Fruit fly (Drosophila melanogaster) whole organism, embryonic: ENCODE results near the gene CG44476.

ENCODE experiments used
- Antp ChIP-seq: fragments of 200-800 bp; sonication (Bioruptor generic); optimal IDR thresholded peaks from 3 replicates; lab custom pipeline; 2016; ENCODE audit warnings: missing biosample characterization, missing genetic modification characterization
- Atf3 ChIP-seq: fragments of 200-800 bp; sonication (Bioruptor generic); optimal IDR thresholded peaks from 3 replicates; lab custom pipeline; 2016; ENCODE audit warnings: missing biosample characterization, missing genetic modification characterization
- B-H2 ChIP-seq: fragments of 200-800 bp; sonication (Bioruptor generic); optimal IDR thresholded peaks from 2 replicates; lab custom pipeline; 2018; ENCODE audit warnings: missing biosample characterization, mild to moderate bottlenecking, missing genetic modification characterization
- CG11504 ChIP-seq: fragments of 200-800 bp; sonication (Bioruptor generic); optimal IDR thresholded peaks from 3 replicates; lab custom pipeline; 2019; ENCODE audit warnings: missing biosample characterization, mild to moderate bottlenecking, missing genetic modification characterization, moderate library complexity
- CG11695 ChIP-seq: fragments of 200-800 bp; sonication (Bioruptor generic); IDR thresholded peaks from 3 replicates; pipeline ENCODE4 v1.3.6; 2022; ENCODE audit warnings: missing biosample characterization, missing genetic modification characterization
- CG12744 ChIP-seq: fragments of 200-800 bp; sonication (Bioruptor generic); optimal IDR thresholded peaks from 2 replicates; lab custom pipeline; 2016; ENCODE audit warnings: missing biosample characterization, missing genetic modification characterization
- CG12942 ChIP-seq: fragments of 200-800 bp; sonication (Bioruptor generic); optimal IDR thresholded peaks from 3 replicates; lab custom pipeline; 2016; ENCODE audit warnings: missing biosample characterization, missing genetic modification characterization
- CG13424 ChIP-seq: fragments of 200-800 bp; sonication (Bioruptor generic); optimal IDR thresholded peaks from 2 replicates; lab custom pipeline; 2019; ENCODE audit warnings: missing biosample characterization, mild to moderate bottlenecking, missing genetic modification characterization, moderate library complexity
- CG1603 ChIP-seq: fragments of 200-800 bp; sonication (Bioruptor generic); optimal IDR thresholded peaks from 2 replicates; lab custom pipeline; 2019; ENCODE audit warnings: missing biosample characterization, mild to moderate bottlenecking, missing genetic modification characterization, moderate library complexity
- CG16813 ChIP-seq: fragments of 200-800 bp; sonication (Bioruptor generic); IDR thresholded peaks from 3 replicates; pipeline ENCODE4 v1.3.6; 2022; ENCODE audit warnings: missing biosample characterization, missing genetic modification characterization; ENCODE audit not compliant: partially characterized antibody
- CG17186 ChIP-seq: fragments of 200-800 bp; sonication (Bioruptor generic); optimal IDR thresholded peaks from 3 replicates; lab custom pipeline; 2017; ENCODE audit warnings: missing biosample characterization, missing genetic modification reagents, missing genetic modification characterization
- CG17829 ChIP-seq: fragments of 200-800 bp; optimal IDR thresholded peaks from 2 replicates; lab custom pipeline; 2019; ENCODE audit warnings: missing biosample characterization, mild to moderate bottlenecking, missing genetic modification characterization, moderate library complexity
- CG18262 ChIP-seq: fragments of 200-800 bp; optimal IDR thresholded peaks from 3 replicates; lab custom pipeline; 2019; ENCODE audit warnings: missing biosample characterization, mild to moderate bottlenecking, missing genetic modification characterization, moderate library complexity
- CG18476 ChIP-seq: fragments of 200-800 bp; sonication (Bioruptor generic); optimal IDR thresholded peaks from 2 replicates; lab custom pipeline; 2016; ENCODE audit warnings: missing biosample characterization, mild to moderate bottlenecking, missing genetic modification characterization
- CG2120 ChIP-seq: fragments of 200-800 bp; sonication (Bioruptor generic); optimal IDR thresholded peaks from 3 replicates; lab custom pipeline; 2016; ENCODE audit warnings: missing biosample characterization, missing genetic modification characterization
- CG2712 ChIP-seq: fragments of 200-800 bp; optimal IDR thresholded peaks from 3 replicates; lab custom pipeline; 2019; ENCODE audit warnings: missing biosample characterization, mild to moderate bottlenecking, missing genetic modification characterization, moderate library complexity
- CG3065 ChIP-seq: fragments of 200-800 bp; sonication (Bioruptor generic); optimal IDR thresholded peaks from 2 replicates; lab custom pipeline; 2016; ENCODE audit warnings: missing biosample characterization, missing genetic modification characterization
- CG32767 ChIP-seq: fragments of 200-800 bp; sonication (Bioruptor generic); IDR thresholded peaks from 2 replicates; pipeline ENCODE4 v1.3.6; 2022; ENCODE audit warnings: missing biosample characterization, missing genetic modification characterization
- CG5953 ChIP-seq: fragments of 200-800 bp; sonication (Bioruptor generic); IDR thresholded peaks from 2 replicates; pipeline ENCODE4 v1.3.6; 2022; ENCODE audit warnings: missing biosample characterization, missing genetic modification characterization
- CG6689 ChIP-seq: fragments of 200-800 bp; sonication (Bioruptor generic); IDR thresholded peaks from 2 replicates; pipeline ENCODE4 v1.3.6; 2022; ENCODE audit warnings: missing biosample characterization, missing genetic modification characterization
- CG7928 ChIP-seq: fragments of 200-800 bp; sonication (Bioruptor generic); optimal IDR thresholded peaks from 2 replicates; lab custom pipeline; 2017; ENCODE audit warnings: missing biosample characterization, mild to moderate bottlenecking, missing genetic modification characterization
- CG8359 ChIP-seq: fragments of 200-800 bp; sonication (Bioruptor generic); optimal IDR thresholded peaks from 2 replicates; lab custom pipeline; 2017; ENCODE audit warnings: missing biosample characterization, mild to moderate bottlenecking, missing genetic modification characterization, borderline replicate concordance
- Fer3 ChIP-seq: fragments of 200-800 bp; sonication (Bioruptor generic); optimal IDR thresholded peaks from 2 replicates; lab custom pipeline; 2018; ENCODE audit warnings: missing biosample characterization, mild to moderate bottlenecking, missing genetic modification characterization, moderate library complexity
- HLH3B ChIP-seq: fragments of 200-800 bp; sonication (Bioruptor generic); IDR thresholded peaks from 2 replicates; pipeline ENCODE4 v1.3.6; 2022; ENCODE audit warnings: missing biosample characterization, missing genetic modification characterization
- Hey ChIP-seq: fragments of 200-800 bp; sonication (Bioruptor generic); optimal IDR thresholded peaks from 3 replicates; lab custom pipeline; 2018; ENCODE audit warnings: missing biosample characterization, mild to moderate bottlenecking, missing genetic modification characterization
- Hr51 ChIP-seq, 2 experiments: fragments of 200-800 bp; sonication (Bioruptor generic); optimal IDR thresholded peaks; 2 replicates in 1 of 2; 3 replicates in 1 of 2; lab custom pipeline; 2016 to 2018; ENCODE audit warnings: missing biosample characterization in 2 of 2, missing genetic modification characterization in 2 of 2, mild to moderate bottlenecking in 1 of 2, moderate library complexity in 1 of 2
- MTF-1 ChIP-seq: fragments of 200-800 bp; sonication (Bioruptor generic); optimal IDR thresholded peaks from 2 replicates; lab custom pipeline; 2018; ENCODE audit warnings: missing biosample characterization, mild to moderate bottlenecking, missing genetic modification characterization, borderline replicate concordance
- Mes4 ChIP-seq: fragments of 200-800 bp; sonication (Bioruptor generic); optimal IDR thresholded peaks from 2 replicates; lab custom pipeline; 2016; ENCODE audit warnings: missing biosample characterization, missing genetic modification characterization
- Scr ChIP-seq: fragments of 200-800 bp; sonication (Bioruptor generic); IDR thresholded peaks from 2 replicates; pipeline ENCODE4 v1.3.6; 2022; ENCODE audit warnings: missing biosample characterization, missing genetic modification characterization; ENCODE audit not compliant: partially characterized antibody
- ab ChIP-seq: fragments of 200-800 bp; sonication (Bioruptor generic); optimal IDR thresholded peaks from 2 replicates; lab custom pipeline; 2016; ENCODE audit warnings: missing biosample characterization, missing genetic modification characterization
- ci ChIP-seq: fragments of 200-800 bp; sonication (Bioruptor generic); IDR thresholded peaks from 3 replicates; pipeline ENCODE4 v1.3.6; 2022; ENCODE audit warnings: missing biosample characterization, missing genetic modification characterization
- corto ChIP-seq: fragments of 200-800 bp; sonication (Bioruptor generic); optimal IDR thresholded peaks from 2 replicates; lab custom pipeline; 2016; ENCODE audit warnings: missing biosample characterization, mild to moderate bottlenecking, missing genetic modification characterization, moderate library complexity
- crc ChIP-seq: fragments of 200-800 bp; sonication (Bioruptor generic); optimal IDR thresholded peaks from 2 replicates; lab custom pipeline; 2016; ENCODE audit warnings: missing biosample characterization, missing genetic modification characterization
- crp ChIP-seq, 2 experiments: fragments of 200-800 bp; sonication (Bioruptor generic); optimal IDR thresholded peaks; 2 replicates in 1 of 2; 3 replicates in 1 of 2; lab custom pipeline; 2017; ENCODE audit warnings: missing biosample characterization in 2 of 2, missing genetic modification characterization in 2 of 2, mild to moderate bottlenecking in 1 of 2, moderate library complexity in 1 of 2
- fd96Cb ChIP-seq: fragments of 200-800 bp; sonication (Bioruptor generic); optimal IDR thresholded peaks from 2 replicates; lab custom pipeline; 2018; ENCODE audit warnings: missing biosample characterization, mild to moderate bottlenecking, missing genetic modification characterization, moderate library complexity
- fru ChIP-seq: fragments of >200 bp; optimal IDR thresholded peaks from 2 replicates; lab custom pipeline; 2017
- grn ChIP-seq: fragments of 200-800 bp; sonication (Bioruptor generic); optimal IDR thresholded peaks from 3 replicates; lab custom pipeline; 2017; ENCODE audit warnings: missing biosample characterization, missing genetic modification characterization
- inv ChIP-seq: fragments of 200-800 bp; sonication (Bioruptor generic); IDR thresholded peaks from 2 replicates; pipeline ENCODE4 v1.3.6; 2022; ENCODE audit warnings: missing biosample characterization, missing genetic modification characterization; ENCODE audit not compliant: partially characterized antibody
- jing ChIP-seq: fragments of 200-800 bp; sonication (Bioruptor generic); optimal IDR thresholded peaks from 2 replicates; lab custom pipeline; 2018; ENCODE audit warnings: missing biosample characterization, mild to moderate bottlenecking, missing genetic modification characterization
- ken ChIP-seq: fragments of 200-800 bp; sonication (Bioruptor generic); IDR thresholded peaks from 3 replicates; pipeline ENCODE4 v1.3.6; 2022; ENCODE audit warnings: missing biosample characterization, missing genetic modification characterization
- klu ChIP-seq: fragments of 200-800 bp; sonication (Bioruptor generic); IDR thresholded peaks from 2 replicates; pipeline ENCODE4 v1.3.6; 2022; ENCODE audit warnings: missing biosample characterization, missing genetic modification characterization
- nmo ChIP-seq: fragments of 200-800 bp; sonication (Bioruptor generic); optimal IDR thresholded peaks from 2 replicates; lab custom pipeline; 2018; ENCODE audit warnings: missing biosample characterization, mild to moderate bottlenecking, missing genetic modification characterization, moderate library complexity
- nom ChIP-seq: fragments of 200-800 bp; sonication (Bioruptor generic); optimal IDR thresholded peaks from 2 replicates; lab custom pipeline; 2017; ENCODE audit warnings: missing biosample characterization, missing genetic modification characterization, mild to moderate bottlenecking, moderate library complexity, missing genetic modification reagents
- odd ChIP-seq: fragments of 200-800 bp; sonication (Bioruptor generic); optimal IDR thresholded peaks from 2 replicates; lab custom pipeline; 2017; ENCODE audit warnings: missing biosample characterization, mild to moderate bottlenecking, missing genetic modification characterization
- pfk ChIP-seq: fragments of 200-800 bp; sonication (Bioruptor generic); optimal IDR thresholded peaks from 2 replicates; lab custom pipeline; 2018; ENCODE audit warnings: missing biosample characterization, mild to moderate bottlenecking, missing genetic modification characterization, moderate library complexity
- sd ChIP-seq: fragments of 200-800 bp; sonication (Bioruptor generic); optimal IDR thresholded peaks from 3 replicates; lab custom pipeline; 2018; ENCODE audit warnings: missing biosample characterization, mild to moderate bottlenecking, missing genetic modification characterization, moderate library complexity
- seq ChIP-seq: fragments of 200-800 bp; sonication (Bioruptor generic); IDR thresholded peaks from 2 replicates; pipeline ENCODE4 v1.3.6; 2022; ENCODE audit warnings: missing biosample characterization, missing genetic modification characterization
- zen2 ChIP-seq: fragments of 200-800 bp; sonication (Bioruptor generic); IDR thresholded peaks from 3 replicates; pipeline ENCODE4 v1.3.6; 2022; ENCODE audit warnings: missing biosample characterization, missing genetic modification characterization; ENCODE audit not compliant: partially characterized antibody

The CG44476 gene

DNA sequence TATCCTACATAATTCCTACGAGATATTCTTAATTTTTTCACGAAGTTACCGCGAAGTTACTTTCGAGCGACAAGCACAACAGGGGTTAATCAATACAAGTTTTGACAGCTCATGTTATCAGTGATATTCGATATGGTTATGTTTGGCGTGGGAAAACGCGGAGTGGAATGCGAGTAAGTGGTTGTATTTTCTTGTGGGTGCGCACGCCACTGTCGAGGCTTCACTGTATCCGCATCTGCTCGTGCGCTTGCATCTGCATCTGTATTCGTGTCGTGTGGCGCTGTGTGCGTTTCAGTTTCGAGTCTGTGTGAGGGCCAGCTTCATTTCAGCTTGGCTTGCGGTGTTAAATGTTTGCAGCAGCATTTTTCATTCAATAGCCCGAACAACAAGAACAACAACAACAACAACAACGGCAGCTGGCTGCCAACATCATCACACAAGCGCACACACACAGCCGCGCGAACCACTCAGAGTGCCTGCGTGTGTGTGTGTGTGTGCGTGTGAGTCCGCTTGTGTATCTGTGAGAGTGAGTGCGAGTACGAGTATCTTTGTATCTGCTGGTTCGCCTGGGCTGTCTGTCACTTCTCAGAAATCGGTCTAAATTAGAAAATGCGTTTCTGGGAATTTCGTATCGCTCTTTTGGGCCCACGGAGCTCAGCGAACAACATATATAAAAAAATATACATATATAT, 38.3 kb upstream of the CG44476 start (continued):
- TF ChIP-seq Atf3 (GFP tag; lab: Kevin White, UChicago) (peak; percentile 27), crp (GFP tag; optimal IDR thresholded peaks at IDR 0.05; lab: Kevin White, UChicago) (no peak), klu (GFP tag; lab: Robert Waterston, UW) (peak; percentile 39; the same call in 1 of the 2 replicates), ci (GFP tag; lab: Robert Waterston, UW) (peak; percentile 69), grn (GFP tag; lab: Kevin White, UChicago) (no peak), fru (lab: Kevin White, UChicago) (no peak), nom (GFP tag; lab: Kevin White, UChicago) (no peak), CG5953 (peak; percentile 72), Scr (GFP tag; lab: Robert Waterston, UW) (peak; percentile 32; the same call in 1 of the 2 replicates), jing (peak; percentile 41), CG18476 (GFP tag; lab: Kevin White, UChicago) (no peak), CG17829 (tag; lab: Kevin White, UChicago) (peak; percentile 35), Antp (GFP tag; lab: Kevin White, UChicago) (peak; percentile 74), CG12744 (GFP tag; lab: Kevin White, UChicago) (peak; percentile 24), B-H2 (GFP tag; lab: Kevin White, UChicago) (no peak), CG1603 (tag; lab: Kevin White, UChicago) (peak; percentile 59), HLH3B (GFP tag; lab: Robert Waterston, UW) (peak; percentile 59), Mes4 (GFP tag; lab: Kevin White, UChicago) (no peak), Hr51 (GFP tag; optimal IDR thresholded peaks at IDR 0.05; lab: Kevin White, UChicago) (peak in 1 of 2 experiments; percentile 20), nmo (GFP tag; lab: Kevin White, UChicago) (peak; percentile 48), zen2 (GFP tag; lab: Robert Waterston, UW) (no peak), CG13424 (tag; lab: Kevin White, UChicago) (no peak), CG17186 (GFP tag; lab: Kevin White, UChicago) (no peak), CG11695 (peak; percentile 24; the same call in 1 of the 3 replicates), CG18262 (peak; percentile 56), CG8359 (GFP tag; lab: Kevin White, UChicago) (no peak), CG12942 (GFP tag; lab: Kevin White, UChicago) (peak; percentile 4), CG2712 (tag; lab: Kevin White, UChicago) (no peak), odd (GFP tag; lab: Kevin White, UChicago) (peak; percentile 12), fd96Cb (tag; lab: Kevin White, UChicago) (no peak), CG3065 (GFP tag; lab: Kevin White, UChicago) (no peak), CG6689 (no peak; the same call in 1 of the 2 replicates), CG11504 (no peak), pfk (GFP tag; lab: Kevin White, UChicago) (no peak), corto (no peak), sd (tag; lab: Kevin White, UChicago) (peak; percentile 84), CG7928 (no peak), crc (GFP tag; lab: Kevin White, UChicago) (peak; percentile 7), MTF-1 (GFP tag; lab: Kevin White, UChicago) (no peak), ken (GFP tag; lab: Robert Waterston, UW) (peak; percentile 64; the same call in 2 of the 3 replicates), Hey (peak; percentile 16), seq (GFP tag; lab: Robert Waterston, UW) (no peak; the same call in 1 of the 2 replicates), inv (GFP tag; lab: Robert Waterston, UW) (no peak; the same call in 1 of the 2 replicates), ab (GFP tag; lab: Kevin White, UChicago) (no peak), Fer3 (tag; lab: Kevin White, UChicago) (no peak), CG2120 (GFP tag; lab: Kevin White, UChicago) (peak; percentile 71), CG32767 (GFP tag; lab: Robert Waterston, UW) (no peak), CG16813 (GFP tag; lab: Robert Waterston, UW) (no peak)
